Worm (Caenorhabditis elegans) whole organism, dauer: ENCODE measurements around the gene nlp-22.

Source experiments
- unc-62 ChIP-seq: sonication (generic microtip); optimal IDR thresholded peaks from 2 replicates; lab custom pipeline; 2017; ENCODE audit warnings: missing biosample characterization, missing genetic modification reagents, missing genetic modification characterization

The nlp-22 gene

ce11 chrX:2352929-2353328 lies 11.0 kb upstream of the nlp-22 start:
- no peak for TF ChIP-seq unc-62 (GFP tag; lab: Kevin White, UChicago)

- TF ChIP-seq unc-62 (GFP tag; lab: Kevin White, UChicago), result no peak
These were observed 6.1 kb upstream of the nlp-22 start for ce11 chrX:2347962-2348361.

- TF ChIP-seq unc-62 (GFP tag; lab: Kevin White, UChicago), result no peak
These were observed 2.8 kb upstream of the nlp-22 start, which contains the start of gene nlp-2 for ce11 chrX:2344666-2345065. Gene nlp-2 (minus strand): TSS chrX:2344766.

ce11 chrX:2344104-2344503 lies 2.2 kb upstream of the nlp-22 start:
- TF ChIP-seq unc-62 (GFP tag; lab: Kevin White, UChicago), result no peak

- no peak for TF ChIP-seq unc-62 (GFP tag; lab: Kevin White, UChicago)
These were observed 970 bp upstream of the nlp-22 start, which contains the start of gene nlp-23 for ce11 chrX:2342859-2343258. Gene nlp-23 (minus strand): TSS chrX:2342959.

- TF ChIP-seq unc-62 (GFP tag; lab: Kevin White, UChicago), result no peak
These were observed 3.7 kb downstream of the nlp-22 start, which contains the start of gene nlp-45 for ce11 chrX:2338210-2338609. Gene nlp-45 (minus strand): TSS chrX:2338310.

ce11 chrX:2335384-2335783 lies 6.5 kb downstream of the nlp-22 start, which contains the start of gene T01B6.1:
Gene T01B6.1 (plus strand): TSS chrX:2335684.
- no peak for TF ChIP-seq unc-62 (GFP tag; lab: Kevin White, UChicago)

- TF ChIP-seq unc-62 (GFP tag; lab: Kevin White, UChicago), result no peak
These were observed 11.4 kb downstream of the nlp-22 start for ce11 chrX:2330494-2330893.

ce11 chrX:2328873-2329272 lies 13.0 kb downstream of the nlp-22 start:
- TF ChIP-seq unc-62 (GFP tag; lab: Kevin White, UChicago), result no peak

- TF ChIP-seq unc-62 (GFP tag; lab: Kevin White, UChicago), result no peak
These were observed 20.1 kb downstream of the nlp-22 start for ce11 chrX:2321758-2322157.

ce11 chrX:2320539-2320938 lies 21.4 kb downstream of the nlp-22 start:
- no peak for TF ChIP-seq unc-62 (GFP tag; lab: Kevin White, UChicago)

- TF ChIP-seq unc-62 (GFP tag; lab: Kevin White, UChicago), result no peak
These were observed 22.7 kb downstream of the nlp-22 start, which contains the start of gene aakg-4 for ce11 chrX:2319238-2319637. Gene aakg-4 (minus strand): TSS chrX:2319338.

- no peak for TF ChIP-seq unc-62 (GFP tag; lab: Kevin White, UChicago)
These were observed 24.4 kb downstream of the nlp-22 start for ce11 chrX:2317480-2317879.

ce11 chrX:2316859-2317258 lies 25.0 kb downstream of the nlp-22 start:
- no peak for TF ChIP-seq unc-62 (GFP tag; lab: Kevin White, UChicago)

ce11 chrX:2316205-2316604 lies 25.7 kb downstream of the nlp-22 start:
- TF ChIP-seq unc-62 (GFP tag; lab: Kevin White, UChicago), result no peak

ce11 chrX:2304496-2304895 lies 37.4 kb downstream of the nlp-22 start:
- no peak for TF ChIP-seq unc-62 (GFP tag; lab: Kevin White, UChicago)

- TF ChIP-seq unc-62 (GFP tag; lab: Kevin White, UChicago), result no peak
These were observed 38.6 kb downstream of the nlp-22 start for ce11 chrX:2303253-2303652.

ce11 chrX:2302782-2303181 lies 39.1 kb downstream of the nlp-22 start, which contains the start of gene hum-6:
Gene hum-6 (plus strand): TSS chrX:2303082.
- no peak for TF ChIP-seq unc-62 (GFP tag; lab: Kevin White, UChicago)
